Worm (Caenorhabditis elegans): ENCODE results near the gene Y6E2A.1.

DNA sequence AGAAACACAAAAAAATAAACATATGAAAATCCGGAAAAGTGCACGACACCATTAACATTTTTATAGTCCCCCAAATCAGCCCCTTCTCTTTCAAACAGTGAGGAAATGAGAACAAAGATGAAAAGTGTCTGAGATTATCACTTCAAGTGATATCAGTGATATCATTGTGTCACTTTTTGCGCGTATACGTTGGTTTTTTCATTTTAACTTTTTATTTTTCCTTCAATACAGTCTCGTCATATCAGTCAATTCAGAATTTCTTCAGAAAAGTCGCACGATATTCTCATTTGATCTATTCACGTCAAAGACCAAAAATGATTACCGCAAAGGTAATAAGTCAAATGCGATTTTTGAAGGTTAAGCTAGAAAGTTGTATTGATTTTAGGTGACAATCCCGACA, 5.6 kb downstream of the Y6E2A.1 start, which contains the start of gene twk-34:
- no peak for TF ChIP-seq rcor-1 (GFP tag; IDR thresholded peaks at IDR 0.05)
- no peak for TF ChIP-seq F57C9.4 (tag; optimal IDR thresholded peaks at IDR 0.05)
- no peak for TF ChIP-seq lsy-27 (tag; optimal IDR thresholded peaks at IDR 0.05; ENCODE audit: borderline replicate concordance, insufficient read depth)
- TF ChIP-seq him-1 (tag; optimal IDR thresholded peaks at IDR 0.05): no peak
- TF ChIP-seq tbx-9 (tag; optimal IDR thresholded peaks at IDR 0.05; ENCODE audit: borderline replicate concordance): no peak
- TF ChIP-seq efl-1 (GFP tag; optimal IDR thresholded peaks at IDR 0.05): no peak
- no peak for TF ChIP-seq unc-62 (GFP tag; optimal IDR thresholded peaks at IDR 0.05)

Data from whole organism, young adult.